Worm (Caenorhabditis elegans) whole organism, L4 larva: ENCODE data around the gene ZC412.5.

ENCODE experiments used
- D1046.2 ChIP-seq: fragments of 200-800 bp; sonication (Bioruptor generic); IDR thresholded peaks from 2 replicates; pipeline ENCODE4 v1.3.6; 2022; ENCODE audit warnings: missing genetic modification characterization, missing compliant biosample characterization
- F37D6.2 ChIP-seq: sonication (generic microtip); optimal IDR thresholded peaks from 2 replicates; lab custom pipeline; 2016; ENCODE audit warnings: mild to moderate bottlenecking, missing genetic modification characterization, missing compliant biosample characterization
- F44E2.7 ChIP-seq: fragments of 200-800 bp; sonication (Bioruptor generic); IDR thresholded peaks from 2 replicates; pipeline ENCODE4 v2.1.2; 2022; ENCODE audit warnings: missing genetic modification characterization, missing compliant biosample characterization
- T20F7.1 ChIP-seq: fragments of 200-800 bp; sonication (Bioruptor generic); optimal IDR thresholded peaks from 2 replicates; lab custom pipeline; 2018; ENCODE audit warnings: mild to moderate bottlenecking, missing genetic modification characterization, missing compliant biosample characterization
- Y105C5A.15 ChIP-seq: fragments of 200-800 bp; sonication (Bioruptor generic); IDR thresholded peaks from 2 replicates; pipeline ENCODE4 v1.3.6; 2022; ENCODE audit warnings: missing genetic modification characterization, missing compliant biosample characterization
- aha-1 ChIP-seq: fragments of 150-350 bp; peaks from one replicate; lab custom pipeline; 2014; ENCODE audit warnings: missing biosample characterization, missing genetic modification characterization
- ceh-28 ChIP-seq: fragments of 150-350 bp; optimal IDR thresholded peaks from 2 replicates; lab custom pipeline; 2014; ENCODE audit warnings: missing biosample characterization, missing genetic modification reagents, missing genetic modification characterization
- ceh-32 ChIP-seq: sonication (generic microtip); optimal IDR thresholded peaks from 2 replicates; lab custom pipeline; 2016; ENCODE audit warnings: mild to moderate bottlenecking, missing genetic modification characterization, missing compliant biosample characterization; ENCODE audit not compliant: poor library complexity
- ceh-82 ChIP-seq: sonication (generic microtip); optimal IDR thresholded peaks from 2 replicates; lab custom pipeline; 2017; ENCODE audit warnings: missing biosample characterization, missing genetic modification characterization
- cey-2 ChIP-seq: sonication (generic microtip); optimal IDR thresholded peaks from 3 replicates; lab custom pipeline; 2017; ENCODE audit warnings: missing genetic modification characterization, mild to moderate bottlenecking, missing compliant biosample characterization, antibody characterized with exemption, borderline replicate concordance; ENCODE audit not compliant: insufficient read depth
- daf-16 ChIP-seq, 3 experiments: sonication (generic microtip); optimal IDR thresholded peaks; 2 replicates each; lab custom pipeline; 2016 to 2017; ENCODE audit warnings: missing genetic modification characterization in 3 of 3, missing genetic modification reagents in 3 of 3, mild to moderate bottlenecking in 2 of 3, missing compliant biosample characterization in 2 of 3, missing biosample characterization in 1 of 3, moderate library complexity in 1 of 3
- dmd-6 ChIP-seq: fragments of 200-800 bp; sonication (Bioruptor generic); IDR thresholded peaks from 2 replicates; pipeline ENCODE4 v1.3.6; 2022; ENCODE audit warnings: missing genetic modification reagents, missing genetic modification characterization, missing compliant biosample characterization
- dmd-8 ChIP-seq: fragments of 200-800 bp; sonication (Bioruptor generic); IDR thresholded peaks from 2 replicates; pipeline ENCODE4 v1.3.6; 2022; ENCODE audit warnings: missing genetic modification characterization, missing compliant biosample characterization
- duxl-1 ChIP-seq: sonication (generic microtip); optimal IDR thresholded peaks from 2 replicates; lab custom pipeline; 2016; ENCODE audit warnings: mild to moderate bottlenecking, missing genetic modification characterization, moderate library complexity, missing compliant biosample characterization; ENCODE audit not compliant: poor library complexity
- dve-1 ChIP-seq: sonication (generic microtip); optimal IDR thresholded peaks from 2 replicates; lab custom pipeline; 2017; ENCODE audit warnings: antibody characterized with exemption, mild to moderate bottlenecking, missing genetic modification characterization, missing compliant biosample characterization; ENCODE audit not compliant: insufficient read depth
- egl-27 ChIP-seq: sonication (generic microtip); optimal IDR thresholded peaks from 3 replicates; lab custom pipeline; 2017; ENCODE audit warnings: missing biosample characterization, missing genetic modification reagents, missing genetic modification characterization
- fkh-10 ChIP-seq: fragments of 150-350 bp; optimal IDR thresholded peaks from 2 replicates; lab custom pipeline; 2014; ENCODE audit warnings: missing biosample characterization, missing genetic modification reagents, missing genetic modification characterization
- gei-8 ChIP-seq: fragments of 200-800 bp; sonication (Bioruptor generic); optimal IDR thresholded peaks from 2 replicates; lab custom pipeline; 2018; ENCODE audit warnings: mild to moderate bottlenecking, missing genetic modification characterization, missing compliant biosample characterization
- hmg-1.1 ChIP-seq: fragments of 200-800 bp; sonication (Bioruptor generic); IDR thresholded peaks from 2 replicates; pipeline ENCODE4 v1.3.6; 2022; ENCODE audit warnings: missing genetic modification reagents, missing genetic modification characterization, missing compliant biosample characterization
- jun-1 ChIP-seq: fragments of 150-350 bp; optimal IDR thresholded peaks from 2 replicates; lab custom pipeline; 2014; ENCODE audit warnings: missing biosample characterization, missing genetic modification reagents, missing genetic modification characterization
- lim-7 ChIP-seq: fragments of 200-800 bp; sonication (Bioruptor generic); IDR thresholded peaks from 2 replicates; pipeline ENCODE4 v1.3.6; 2022; ENCODE audit warnings: missing genetic modification characterization, missing compliant biosample characterization
- lin-1 ChIP-seq: fragments of 200-800 bp; sonication (Bioruptor generic); IDR thresholded peaks from 2 replicates; pipeline ENCODE4 v1.3.6; 2022; ENCODE audit warnings: missing genetic modification reagents, missing genetic modification characterization, missing compliant biosample characterization
- lin-38 ChIP-seq: fragments of 200-800 bp; sonication (Bioruptor generic); IDR thresholded peaks from 2 replicates; pipeline ENCODE4 v1.3.6; 2022; ENCODE audit warnings: missing genetic modification reagents, missing genetic modification characterization, missing compliant biosample characterization
- lir-3 ChIP-seq: sonication (generic microtip); optimal IDR thresholded peaks from 2 replicates; lab custom pipeline; 2016; ENCODE audit warnings: mild to moderate bottlenecking, missing genetic modification characterization, missing compliant biosample characterization
- madf-5 ChIP-seq, 2 experiments: fragments of 200-800 bp; sonication (Bioruptor generic); IDR thresholded peaks; 2 replicates each; pipeline ENCODE4 v1.3.6; 2022; ENCODE audit warnings: missing compliant biosample characterization in 2 of 2, missing genetic modification characterization in 2 of 2
- madf-9 ChIP-seq: fragments of 200-800 bp; sonication (Bioruptor generic); conservative IDR thresholded peaks from 2 replicates; pipeline ENCODE4 v1.3.6; 2022; ENCODE audit warnings: missing genetic modification reagents, missing genetic modification characterization, missing compliant biosample characterization
- mdt-29 ChIP-seq: fragments of 200-800 bp; sonication (Bioruptor generic); IDR thresholded peaks from 2 replicates; pipeline ENCODE4 v1.3.6; 2022; ENCODE audit warnings: missing genetic modification reagents, missing genetic modification characterization, missing compliant biosample characterization
- mep-1 ChIP-seq: fragments of 150-350 bp; sonication (generic microtip); optimal IDR thresholded peaks from 3 replicates; lab custom pipeline; 2014; ENCODE audit warnings: missing biosample characterization, missing genetic modification characterization
- mxl-3 ChIP-seq: fragments of 200-800 bp; sonication (Bioruptor generic); optimal IDR thresholded peaks from 2 replicates; lab custom pipeline; 2018; ENCODE audit warnings: mild to moderate bottlenecking, missing genetic modification characterization, missing compliant biosample characterization
- nhr-11 ChIP-seq: fragments of 150-350 bp; optimal IDR thresholded peaks from 2 replicates; lab custom pipeline; 2014; ENCODE audit warnings: missing biosample characterization, missing genetic modification characterization
- nhr-42 ChIP-seq: fragments of 200-800 bp; sonication (Bioruptor generic); IDR thresholded peaks from 2 replicates; pipeline ENCODE4 v1.3.6; 2022; ENCODE audit warnings: missing genetic modification characterization, missing compliant biosample characterization
- nhr-48 ChIP-seq: sonication (generic microtip); optimal IDR thresholded peaks from 2 replicates; lab custom pipeline; 2016; ENCODE audit warnings: mild to moderate bottlenecking, missing genetic modification characterization, missing compliant biosample characterization
- nhr-77 ChIP-seq: fragments of 150-350 bp; optimal IDR thresholded peaks from 2 replicates; lab custom pipeline; 2014; ENCODE audit warnings: missing biosample characterization, missing genetic modification characterization
- pha-4 ChIP-seq, 2 experiments: fragments of 150-350 bp in 1 of 2; fragments of 200-800 bp in 1 of 2; sonication (Bioruptor generic) in 1 of 2; IDR thresholded peaks in 1 of 2; optimal IDR thresholded peaks in 1 of 2; 2 replicates each; pipeline versions ENCODE4 v1.3.6 to Lab custom; 2014 to 2022; ENCODE audit warnings: missing genetic modification characterization in 2 of 2, missing genetic modification reagents in 2 of 2, missing biosample characterization in 1 of 2, missing compliant biosample characterization in 1 of 2
- rbr-2 ChIP-seq: sonication (generic microtip); optimal IDR thresholded peaks from 2 replicates; lab custom pipeline; 2016; ENCODE audit warnings: missing genotype, missing genetic modification characterization, missing compliant biosample characterization
- spr-1 ChIP-seq: sonication (generic microtip); optimal IDR thresholded peaks from 2 replicates; lab custom pipeline; 2016; ENCODE audit warnings: mild to moderate bottlenecking, missing genetic modification characterization, missing compliant biosample characterization
- spr-3 ChIP-seq: fragments of 200-800 bp; sonication (Bioruptor generic); optimal IDR thresholded peaks from 2 replicates; lab custom pipeline; 2018; ENCODE audit warnings: mild to moderate bottlenecking, missing genetic modification characterization, missing compliant biosample characterization
- unc-62 ChIP-seq, 3 experiments: fragments of 150-350 bp in 1 of 3; sonication (generic microtip); optimal IDR thresholded peaks in 2 of 3; peaks in 1 of 3; 1 replicate in 1 of 3; 2 replicates in 2 of 3; lab custom pipeline; 2014 to 2017; ENCODE audit warnings: missing biosample characterization in 3 of 3, missing genetic modification characterization in 3 of 3, missing genetic modification reagents in 3 of 3, missing genotype in 1 of 3
- vab-7 ChIP-seq: fragments of 200-800 bp; sonication (Bioruptor generic); IDR thresholded peaks from 2 replicates; pipeline ENCODE4 v1.3.6; 2022; ENCODE audit warnings: missing genetic modification reagents, missing genetic modification characterization, missing compliant biosample characterization
- ztf-7 ChIP-seq: fragments of 150-350 bp; optimal IDR thresholded peaks from 2 replicates; lab custom pipeline; 2014; ENCODE audit warnings: missing biosample characterization, missing genetic modification characterization

Gene ZC412.5

ce11 chrV:14871365-14871764 is 3.9 kb downstream of the ZC412.5 start, which contains the start of gene ZC412.3:
Gene ZC412.3, minus strand, starts transcription at chrV:14871547.
- peak; percentile 37 for TF ChIP-seq nhr-11
- TF ChIP-seq hmg-1.1 (GFP tag; lab: Robert Waterston, UW), result no peak
- TF ChIP-seq unc-62 (GFP tag; optimal IDR thresholded peaks at IDR 0.05 in 1 of 2; lab: Kevin White, UChicago), result peak in 1 of 2 experiments; percentile 10
- TF ChIP-seq unc-62 (tag; optimal IDR thresholded peaks at IDR 0.05; lab: Kevin White, UChicago), result no peak
- TF ChIP-seq egl-27 (tag; lab: Kevin White, UChicago), result no peak
- TF ChIP-seq ceh-82 (tag; lab: Kevin White, UChicago), result no peak
- no peak for TF ChIP-seq mdt-29 (GFP tag; lab: Robert Waterston, UW)
- TF ChIP-seq daf-16 (GFP tag; optimal IDR thresholded peaks at IDR 0.05; lab: Kevin White, UChicago), result peak in 1 of 2 experiments; percentile 60
- no peak for TF ChIP-seq daf-16 (tag; optimal IDR thresholded peaks at IDR 0.05; lab: Kevin White, UChicago)
- no peak for TF ChIP-seq jun-1 (tag; lab: Kevin White, UChicago)
- no peak for TF ChIP-seq F37D6.2
- no peak for TF ChIP-seq lir-3
- TF ChIP-seq T20F7.1, result no peak

- TF ChIP-seq dve-1 (tag; lab: Kevin White, UChicago), result no peak
Measured at ce11 chrV:14868181-14868580, 7.1 kb downstream of the ZC412.5 start, which contains the start of gene gcy-14. Gene gcy-14, minus strand, starts transcription at chrV:14868281.

ce11 chrV:14859380-14859779 is 15.9 kb downstream of the ZC412.5 start:
- no peak for TF ChIP-seq mep-1 (tag; lab: Kevin White, UChicago)
- TF ChIP-seq spr-3 (GFP tag; lab: Kevin White, UChicago), result no peak
- TF ChIP-seq nhr-42, result no peak
- TF ChIP-seq fkh-10 (GFP tag; lab: Kevin White, UChicago), result peak; percentile 21
- no peak for TF ChIP-seq Y105C5A.15 (GFP tag; lab: Robert Waterston, UW)
- TF ChIP-seq dve-1 (tag; lab: Kevin White, UChicago), result no peak

ce11 chrV:14858503-14858902 is 16.8 kb downstream of the ZC412.5 start, which contains the start of gene npr-13:
Gene npr-13, minus strand, starts transcription at chrV:14858603.
- no peak for TF ChIP-seq lin-38 (GFP tag; lab: Robert Waterston, UW)
- no peak for TF ChIP-seq spr-1 (tag; lab: Kevin White, UChicago)
- TF ChIP-seq duxl-1 (tag; lab: Kevin White, UChicago), result no peak

- peak; percentile 70; the same call in 1 of the 2 replicates for TF ChIP-seq F44E2.7 (GFP tag; lab: Robert Waterston, UW)
- no peak for TF ChIP-seq aha-1 (tag; lab: Kevin White, UChicago)
- TF ChIP-seq ztf-7 (tag; lab: Kevin White, UChicago), result no peak
- TF ChIP-seq madf-5 (GFP tag; IDR thresholded peaks at IDR 0.05; lab: Robert Waterston, UW), result 0 out of 4 replicates have a peak, but pooled peaks of 1 of the 2 experiments have one; percentile 63
- TF ChIP-seq lim-7 (GFP tag; lab: Robert Waterston, UW), result peak; percentile 61
- 0 out of 2 replicates have a peak, but pooled peaks have one; percentile 29 for TF ChIP-seq madf-9
- TF ChIP-seq D1046.2, result peak; percentile 70; the same call in 1 of the 2 replicates
- no peak for TF ChIP-seq cey-2 (tag; lab: Kevin White, UChicago)
- no peak for TF ChIP-seq ceh-28 (tag; lab: Kevin White, UChicago)
- peak; percentile 3 for TF ChIP-seq gei-8
- TF ChIP-seq ceh-32 (tag; lab: Kevin White, UChicago), result no peak
- TF ChIP-seq dmd-8 (GFP tag; lab: Robert Waterston, UW), result peak; percentile 78; the same call in 1 of the 2 replicates
- TF ChIP-seq mxl-3 (GFP tag; lab: Kevin White, UChicago), result peak; percentile 14
- peak; percentile 6 for TF ChIP-seq nhr-77
- TF ChIP-seq pha-4 (GFP tag; IDR thresholded peaks at IDR 0.05; lab: Robert Waterston, UW), result peak; percentile 71; the same call in 1 of the 2 replicates
- TF ChIP-seq pha-4 (tag; optimal IDR thresholded peaks at IDR 0.05; lab: Kevin White, UChicago), result no peak
- TF ChIP-seq vab-7 (GFP tag; lab: Robert Waterston, UW), result peak; percentile 48; the same call in 1 of the 2 replicates
- peak; percentile 48 for TF ChIP-seq duxl-1 (tag; lab: Kevin White, UChicago)
- TF ChIP-seq nhr-48 (tag; lab: Kevin White, UChicago), result peak; percentile 15
- no peak; the same call in 1 of the 2 replicates for TF ChIP-seq dmd-6 (GFP tag; lab: Robert Waterston, UW)
- TF ChIP-seq rbr-2 (tag; lab: Kevin White, UChicago), result peak; percentile 31
- TF ChIP-seq lin-1 (GFP tag; lab: Robert Waterston, UW), result peak; percentile 48; the same call in 1 of the 2 replicates
- peak; percentile 58; the same call in 1 of the 2 replicates for TF ChIP-seq hmg-1.1 (GFP tag; lab: Robert Waterston, UW)
- TF ChIP-seq daf-16 (GFP tag; optimal IDR thresholded peaks at IDR 0.05; lab: Kevin White, UChicago), result peak in 1 of 2 experiments; percentile 37
- TF ChIP-seq daf-16 (tag; optimal IDR thresholded peaks at IDR 0.05; lab: Kevin White, UChicago), result peak; percentile 66
Measured at ce11 chrV:14855626-14856025, 19.6 kb downstream of the ZC412.5 start.
